Worm (Caenorhabditis elegans) whole organism, late embryonic: ENCODE results near the gene F56C9.6.

Experiments
- ceh-14 ChIP-seq: sonication (generic microtip); optimal IDR thresholded peaks from 2 replicates; lab custom pipeline; 2016; ENCODE audit warnings: missing genotype, missing genetic modification characterization, missing compliant biosample characterization
- dmd-4 ChIP-seq: sonication (generic microtip); optimal IDR thresholded peaks from 2 replicates; lab custom pipeline; 2016; ENCODE audit warnings: borderline replicate concordance, missing genetic modification characterization, missing compliant biosample characterization
- nhr-11 ChIP-seq: fragments of 150-350 bp; optimal IDR thresholded peaks from 2 replicates; lab custom pipeline; 2014; ENCODE audit warnings: missing biosample characterization, missing genetic modification characterization
- tbx-2 ChIP-seq: sonication (generic microtip); optimal IDR thresholded peaks from 2 replicates; lab custom pipeline; 2016; ENCODE audit warnings: missing genetic modification characterization, missing compliant biosample characterization

ce11 chrIII:7300169-7300568, 10.4 kb downstream of the F56C9.6 start:
- TF ChIP-seq ceh-14 (tag; lab: Kevin White, UChicago) = no peak
- no peak for TF ChIP-seq tbx-2
- no peak for TF ChIP-seq nhr-11 (tag; lab: Kevin White, UChicago)
- TF ChIP-seq dmd-4 (tag; lab: Kevin White, UChicago) = no peak
